Worm (Caenorhabditis elegans) whole organism, midembryonic: ENCODE results near the gene srbc-63.

Source experiments
- cog-1 ChIP-seq: sonication (generic microtip); optimal IDR thresholded peaks from 2 replicates; lab custom pipeline; 2016; ENCODE audit warnings: missing genetic modification characterization, missing compliant biosample characterization
- flt-1 ChIP-seq: fragments of 200-800 bp; sonication (Bioruptor generic); IDR thresholded peaks from 2 replicates; pipeline ENCODE4 v1.3.6; 2022; ENCODE audit warnings: missing genetic modification characterization, missing compliant biosample characterization
- med-1 ChIP-seq: sonication (generic microtip); optimal IDR thresholded peaks from 2 replicates; lab custom pipeline; 2017; ENCODE audit warnings: missing genetic modification characterization, mild to moderate bottlenecking, missing compliant biosample characterization, antibody characterized with exemption, missing genetic modification reagents; ENCODE audit not compliant: insufficient read depth
- ref-1 ChIP-seq: fragments of 200-800 bp; sonication (Bioruptor generic); conservative IDR thresholded peaks from 2 replicates; pipeline ENCODE4 v1.3.6; 2022; ENCODE audit warnings: missing genetic modification reagents, missing genetic modification characterization, missing compliant biosample characterization
- ztf-29 ChIP-seq: fragments of 200-800 bp; sonication (Bioruptor generic); IDR thresholded peaks from 2 replicates; pipeline ENCODE4 v1.3.6; 2022; ENCODE audit warnings: missing genetic modification reagents, missing genetic modification characterization, missing compliant biosample characterization

ce11 chrV:15417822-15418221 lies 5.3 kb upstream of the srbc-63 start, which contains the start of gene T06E6.10:
- TF ChIP-seq flt-1 (GFP tag; lab: Robert Waterston, UW) (no peak), cog-1 (tag; lab: Kevin White, UChicago) (no peak), ztf-29 (GFP tag; lab: Robert Waterston, UW) (no peak), med-1 (no peak), ref-1 (GFP tag; lab: Robert Waterston, UW) (no peak)
